Fruit fly (Drosophila melanogaster) whole organism, embryonic: ENCODE results near the gene CG17140.

Experiments used
- ATbp ChIP-seq: fragments of 200-800 bp; sonication (Bioruptor generic); optimal IDR thresholded peaks from 2 replicates; lab custom pipeline; 2017; ENCODE audit warnings: missing biosample characterization, mild to moderate bottlenecking, missing genetic modification characterization, missing genetic modification reagents
- CG11247 ChIP-seq: fragments of 200-800 bp; sonication (Bioruptor generic); IDR thresholded peaks from 2 replicates; pipeline ENCODE4 v1.3.6; 2022; ENCODE audit warnings: missing biosample characterization, missing genetic modification characterization
- CG11456 ChIP-seq: fragments of 200-800 bp; sonication (Bioruptor generic); IDR thresholded peaks from 3 replicates; pipeline ENCODE4 v1.3.6; 2022; ENCODE audit warnings: missing biosample characterization, missing genetic modification characterization
- CG11695 ChIP-seq: fragments of 200-800 bp; sonication (Bioruptor generic); IDR thresholded peaks from 3 replicates; pipeline ENCODE4 v1.3.6; 2022; ENCODE audit warnings: missing biosample characterization, missing genetic modification characterization
- CG12299 ChIP-seq: fragments of 200-800 bp; sonication (Bioruptor generic); optimal IDR thresholded peaks from 2 replicates; lab custom pipeline; 2018; ENCODE audit warnings: missing biosample characterization, mild to moderate bottlenecking, missing genetic modification characterization
- CG12942 ChIP-seq: fragments of 200-800 bp; sonication (Bioruptor generic); optimal IDR thresholded peaks from 3 replicates; lab custom pipeline; 2016; ENCODE audit warnings: missing biosample characterization, missing genetic modification characterization
- CG15514 ChIP-seq: fragments of 200-800 bp; sonication (Bioruptor generic); optimal IDR thresholded peaks from 3 replicates; lab custom pipeline; 2017; ENCODE audit warnings: missing biosample characterization, missing genetic modification characterization, mild to moderate bottlenecking, moderate library complexity, missing genetic modification reagents
- CG16863 ChIP-seq: fragments of 200-800 bp; sonication (Bioruptor generic); optimal IDR thresholded peaks from 3 replicates; lab custom pipeline; 2016; ENCODE audit warnings: missing biosample characterization, missing genetic modification characterization
- CG17186 ChIP-seq: fragments of 200-800 bp; sonication (Bioruptor generic); optimal IDR thresholded peaks from 3 replicates; lab custom pipeline; 2017; ENCODE audit warnings: missing biosample characterization, missing genetic modification reagents, missing genetic modification characterization
- CG17328 ChIP-seq: fragments of 200-800 bp; sonication (Bioruptor generic); IDR thresholded peaks from 2 replicates; pipeline ENCODE4 v1.3.6; 2022; ENCODE audit warnings: missing biosample characterization, missing genetic modification characterization
- CG17385 ChIP-seq: fragments of 200-800 bp; sonication (Bioruptor generic); optimal IDR thresholded peaks from 3 replicates; lab custom pipeline; 2018; ENCODE audit warnings: missing biosample characterization, mild to moderate bottlenecking, missing genetic modification characterization
- CG1832 ChIP-seq: fragments of 200-800 bp; sonication (Bioruptor generic); optimal IDR thresholded peaks from 2 replicates; lab custom pipeline; 2017; ENCODE audit warnings: missing biosample characterization, mild to moderate bottlenecking, missing genetic modification characterization, inconsistent platforms
- CG2120 ChIP-seq: fragments of 200-800 bp; sonication (Bioruptor generic); optimal IDR thresholded peaks from 3 replicates; lab custom pipeline; 2016; ENCODE audit warnings: missing biosample characterization, missing genetic modification characterization
- CG30431 ChIP-seq: fragments of 200-800 bp; sonication (Bioruptor generic); optimal IDR thresholded peaks from 2 replicates; lab custom pipeline; 2017; ENCODE audit warnings: missing biosample characterization, missing genetic modification characterization
- CG31441 ChIP-seq: fragments of 200-800 bp; sonication (Bioruptor generic); IDR thresholded peaks from 2 replicates; pipeline ENCODE4 v1.3.6; 2022; ENCODE audit warnings: missing biosample characterization, missing genetic modification characterization
- CG32772 ChIP-seq: fragments of 200-800 bp; sonication (Bioruptor generic); IDR thresholded peaks from 2 replicates; pipeline ENCODE4 v1.3.6; 2022; ENCODE audit warnings: missing biosample characterization, missing genetic modification characterization
- CG3726 ChIP-seq: fragments of 200-800 bp; sonication (Bioruptor generic); IDR thresholded peaks from 3 replicates; pipeline ENCODE4, ENCODE4 v1.3.6; 2022; ENCODE audit warnings: missing biosample characterization, missing genetic modification characterization
- CG4820 ChIP-seq: fragments of 200-800 bp; sonication (Bioruptor generic); optimal IDR thresholded peaks from 3 replicates; lab custom pipeline; 2016; ENCODE audit warnings: missing biosample characterization, missing genetic modification characterization
- CG6791 ChIP-seq: fragments of 200-800 bp; sonication (Bioruptor generic); IDR thresholded peaks from 3 replicates; pipeline ENCODE4 v1.3.6; 2022; ENCODE audit warnings: missing biosample characterization, missing genetic modification characterization; ENCODE audit not compliant: partially characterized antibody
- CG8944 ChIP-seq: fragments of 200-800 bp; sonication (Bioruptor generic); optimal IDR thresholded peaks from 3 replicates; lab custom pipeline; 2016; ENCODE audit warnings: missing biosample characterization, missing genetic modification characterization
- CG9437 ChIP-seq: fragments of 200-800 bp; sonication (Bioruptor generic); optimal IDR thresholded peaks from 2 replicates; lab custom pipeline; 2018; ENCODE audit warnings: missing biosample characterization, mild to moderate bottlenecking, missing genetic modification characterization
- CG9876 ChIP-seq: fragments of 200-800 bp; sonication (Bioruptor generic); optimal IDR thresholded peaks from 2 replicates; lab custom pipeline; 2016; ENCODE audit warnings: missing biosample characterization, missing genetic modification characterization
- Dll ChIP-seq: fragments of 200-800 bp; sonication (Bioruptor generic); IDR thresholded peaks from 4 replicates; pipeline ENCODE4 v1.3.6; 2022; ENCODE audit warnings: missing biosample characterization, missing genetic modification characterization; ENCODE audit not compliant: partially characterized antibody
- E2f2 ChIP-seq: fragments of 200-800 bp; sonication (Bioruptor generic); IDR thresholded peaks from 2 replicates; pipeline ENCODE4 v1.3.6; 2022; ENCODE audit warnings: missing biosample characterization, missing genetic modification characterization
- Gug ChIP-seq: fragments of 200-800 bp; sonication (Bioruptor generic); IDR thresholded peaks from 4 replicates; pipeline ENCODE4 v1.3.6; 2022; ENCODE audit warnings: missing biosample characterization, missing genetic modification characterization
- HLH3B ChIP-seq: fragments of 200-800 bp; sonication (Bioruptor generic); IDR thresholded peaks from 2 replicates; pipeline ENCODE4 v1.3.6; 2022; ENCODE audit warnings: missing biosample characterization, missing genetic modification characterization
- Lpt ChIP-seq: fragments of >200 bp; optimal IDR thresholded peaks from 2 replicates; lab custom pipeline; 2018; ENCODE audit warnings: missing biosample characterization, missing genetic modification characterization
- Mrtf ChIP-seq: fragments of 200-800 bp; sonication (Bioruptor generic); IDR thresholded peaks from 3 replicates; pipeline ENCODE4 v1.3.6; 2022; ENCODE audit warnings: missing biosample characterization, missing genetic modification characterization
- Nf-YA ChIP-seq: fragments of 200-800 bp; sonication (Bioruptor generic); IDR thresholded peaks from 2 replicates; pipeline ENCODE4 v1.3.6; 2022; ENCODE audit warnings: missing biosample characterization, missing genetic modification characterization
- Sry-δ ChIP-seq: fragments of 200-800 bp; sonication (Bioruptor generic); optimal IDR thresholded peaks from 2 replicates; lab custom pipeline; 2016; ENCODE audit warnings: missing biosample characterization, missing genetic modification characterization
- Taf1 ChIP-seq: fragments of 200-800 bp; sonication (Bioruptor generic); IDR thresholded peaks from 2 replicates; pipeline ENCODE4 v1.3.6; 2022; ENCODE audit warnings: missing biosample characterization, missing genetic modification characterization
- Xbp1 ChIP-seq: fragments of 200-800 bp; sonication (Bioruptor generic); optimal IDR thresholded peaks from 3 replicates; lab custom pipeline; 2016; ENCODE audit warnings: missing biosample characterization, mild to moderate bottlenecking, missing genetic modification characterization
- ab ChIP-seq: fragments of 200-800 bp; sonication (Bioruptor generic); optimal IDR thresholded peaks from 2 replicates; lab custom pipeline; 2016; ENCODE audit warnings: missing biosample characterization, missing genetic modification characterization
- bbx ChIP-seq: fragments of 200-800 bp; sonication (Bioruptor generic); IDR thresholded peaks from 2 replicates; pipeline ENCODE4 v1.3.6; 2022; ENCODE audit warnings: missing biosample characterization, missing genetic modification characterization; ENCODE audit not compliant: partially characterized antibody
- bowl ChIP-seq: fragments of 200-800 bp; sonication (Bioruptor generic); IDR thresholded peaks from 2 replicates; pipeline ENCODE4 v1.3.6; 2022; ENCODE audit warnings: missing biosample characterization, missing genetic modification characterization
- br ChIP-seq: fragments of >200 bp; optimal IDR thresholded peaks from 2 replicates; lab custom pipeline; 2017
- en ChIP-seq: fragments of 200-800 bp; sonication (Bioruptor generic); optimal IDR thresholded peaks from 2 replicates; lab custom pipeline; 2016; ENCODE audit warnings: missing biosample characterization, missing genetic modification characterization
- esg ChIP-seq: fragments of 200-800 bp; sonication (Bioruptor generic); conservative IDR thresholded peaks from 2 replicates; pipeline ENCODE4 v1.3.6; 2022; ENCODE audit warnings: missing biosample characterization, missing genetic modification characterization
- fd64A ChIP-seq: fragments of 200-800 bp; sonication (Bioruptor generic); optimal IDR thresholded peaks from 3 replicates; lab custom pipeline; 2018; ENCODE audit warnings: missing biosample characterization, mild to moderate bottlenecking, missing genetic modification characterization
- gce ChIP-seq: fragments of 200-800 bp; sonication (Bioruptor generic); IDR thresholded peaks from 3 replicates; pipeline ENCODE4 v1.3.6; 2022; ENCODE audit warnings: missing biosample characterization, missing genetic modification characterization
- hth ChIP-seq: fragments of >200 bp; optimal IDR thresholded peaks from 2 replicates; lab custom pipeline; 2017; ENCODE audit warnings: inconsistent platforms
- mld ChIP-seq: fragments of 200-800 bp; sonication (Bioruptor generic); IDR thresholded peaks from 3 replicates; pipeline ENCODE4 v1.3.6; 2022; ENCODE audit warnings: missing biosample characterization, missing genetic modification characterization; ENCODE audit not compliant: partially characterized antibody
- nau ChIP-seq: fragments of 200-800 bp; sonication (Bioruptor generic); optimal IDR thresholded peaks from 3 replicates; lab custom pipeline; 2017; ENCODE audit warnings: missing biosample characterization, mild to moderate bottlenecking, missing genetic modification characterization, missing genetic modification reagents
- oc ChIP-seq: fragments of 200-800 bp; sonication (Bioruptor generic); optimal IDR thresholded peaks from 2 replicates; lab custom pipeline; 2018; ENCODE audit warnings: missing biosample characterization, mild to moderate bottlenecking, missing genetic modification characterization, moderate library complexity
- onecut ChIP-seq: fragments of 200-800 bp; sonication (Bioruptor generic); IDR thresholded peaks from 2 replicates; pipeline ENCODE4 v1.3.6; 2022; ENCODE audit warnings: missing biosample characterization, missing genetic modification characterization
- prd ChIP-seq, 3 experiments: fragments of >200 bp in 2 of 3; fragments of 200-800 bp in 1 of 3; sonication (Bioruptor generic) in 1 of 3; optimal IDR thresholded peaks in 2 of 3; IDR thresholded peaks in 1 of 3; 2 replicates in 2 of 3; 3 replicates in 1 of 3; pipeline versions ENCODE4 v1.3.6 to Lab custom; 2017 to 2022; ENCODE audit warnings: missing biosample characterization in 1 of 3, missing genetic modification characterization in 1 of 3
- slp2 ChIP-seq: fragments of 200-800 bp; sonication (Bioruptor generic); optimal IDR thresholded peaks from 2 replicates; lab custom pipeline; 2016; ENCODE audit warnings: missing biosample characterization, missing genetic modification characterization
- ssp ChIP-seq: fragments of 200-800 bp; sonication (Bioruptor generic); IDR thresholded peaks from 2 replicates; pipeline ENCODE4 v1.3.6; 2022; ENCODE audit warnings: missing biosample characterization, missing genetic modification characterization
- tio ChIP-seq: fragments of 200-800 bp; sonication (Bioruptor generic); optimal IDR thresholded peaks from 2 replicates; lab custom pipeline; 2017; ENCODE audit warnings: missing biosample characterization, missing genetic modification characterization, inconsistent platforms
- zen2 ChIP-seq: fragments of 200-800 bp; sonication (Bioruptor generic); IDR thresholded peaks from 3 replicates; pipeline ENCODE4 v1.3.6; 2022; ENCODE audit warnings: missing biosample characterization, missing genetic modification characterization; ENCODE audit not compliant: partially characterized antibody
- zfh1 ChIP-seq: fragments of 200-800 bp; sonication (Bioruptor generic); IDR thresholded peaks from 3 replicates; pipeline ENCODE4 v1.3.6; 2022; ENCODE audit warnings: missing biosample characterization, missing genetic modification characterization

Gene CG17140

dm6 chr2L:10856328-10856942 is 11.0 kb upstream of the CG17140 start, which contains the start of gene Dnz1 (continued):
- no peak; the same call in 2 of the 3 replicates for TF ChIP-seq gce (GFP tag; lab: Robert Waterston, UW)
- TF ChIP-seq ab (GFP tag; lab: Kevin White, UChicago), result no peak
- TF ChIP-seq Lpt, result no peak
- peak; percentile 10 for TF ChIP-seq oc (tag; lab: Kevin White, UChicago)
- no peak for TF ChIP-seq ATbp (GFP tag; lab: Kevin White, UChicago)
- TF ChIP-seq CG11247, result peak; percentile 75
- no peak for TF ChIP-seq Nf-YA (GFP tag; lab: Robert Waterston, UW)
- no peak for TF ChIP-seq br (lab: Kevin White, UChicago)
- TF ChIP-seq zen2, result no peak
- TF ChIP-seq CG32772 (GFP tag; lab: Robert Waterston, UW), result peak; percentile 57
- no peak for TF ChIP-seq Sry-δ (GFP tag; lab: Kevin White, UChicago)
- no peak for TF ChIP-seq en (GFP tag; lab: Kevin White, UChicago)
- no peak for TF ChIP-seq fd64A (GFP tag; lab: Kevin White, UChicago)
- peak; percentile 35; the same call in 1 of the 2 replicates for TF ChIP-seq HLH3B (GFP tag; lab: Robert Waterston, UW)
- TF ChIP-seq CG9876 (GFP tag; lab: Kevin White, UChicago), result no peak
- TF ChIP-seq CG2120 (GFP tag; lab: Kevin White, UChicago), result peak; percentile 84
- TF ChIP-seq bbx (GFP tag; lab: Robert Waterston, UW), result no peak
- TF ChIP-seq CG1832, result no peak
- no peak for TF ChIP-seq tio (GFP tag; lab: Kevin White, UChicago)
- peak; percentile 51 for TF ChIP-seq ssp (GFP tag; lab: Robert Waterston, UW)
- no peak for TF ChIP-seq prd (optimal IDR thresholded peaks at IDR 0.05; lab: Kevin White, UChicago)
- TF ChIP-seq prd (GFP tag; IDR thresholded peaks at IDR 0.05; lab: Robert Waterston, UW), result peak; percentile 58; the same call in 2 of the 3 replicates
- no peak for TF ChIP-seq slp2 (GFP tag; lab: Kevin White, UChicago)
- peak; percentile 18 for TF ChIP-seq CG8944 (GFP tag; lab: Kevin White, UChicago)
- no peak; the same call in 2 of the 3 replicates for TF ChIP-seq zfh1 (GFP tag; lab: Robert Waterston, UW)
- TF ChIP-seq onecut (GFP tag; lab: Robert Waterston, UW), result 0 out of 2 replicates have a peak, but pooled peaks have one; percentile 4
- no peak for TF ChIP-seq CG9437
- TF ChIP-seq CG11456 (GFP tag; lab: Robert Waterston, UW), result peak; percentile 85
- TF ChIP-seq CG17328 (GFP tag; lab: Robert Waterston, UW), result peak; percentile 60; the same call in 1 of the 2 replicates
- no peak for TF ChIP-seq mld (GFP tag; lab: Robert Waterston, UW)
- TF ChIP-seq CG15514 (GFP tag; lab: Kevin White, UChicago), result peak; percentile 97
- peak; percentile 50; the same call in 2 of the 4 replicates for TF ChIP-seq Gug (GFP tag; lab: Robert Waterston, UW)
- peak; percentile 24 for TF ChIP-seq CG12942 (GFP tag; lab: Kevin White, UChicago)
- TF ChIP-seq CG4820 (GFP tag; lab: Kevin White, UChicago), result peak; percentile 20
- TF ChIP-seq CG16863, result no peak
- no peak for TF ChIP-seq CG6791 (GFP tag; lab: Robert Waterston, UW)
- no peak for TF ChIP-seq CG3726 (GFP tag; lab: Robert Waterston, UW)
- TF ChIP-seq E2f2, result peak; percentile 51
- peak; percentile 49; the same call in 1 of the 2 replicates for TF ChIP-seq CG31441 (GFP tag; lab: Robert Waterston, UW)
- peak; percentile 67 for TF ChIP-seq Xbp1
- TF ChIP-seq bowl (GFP tag; lab: Robert Waterston, UW), result no peak
- no peak for TF ChIP-seq nau (GFP tag; lab: Kevin White, UChicago)
- no peak for TF ChIP-seq Taf1
- peak; percentile 45; the same call in 1 of the 3 replicates for TF ChIP-seq CG11695
- no peak for TF ChIP-seq CG12299 (tag; lab: Kevin White, UChicago)
- TF ChIP-seq Mrtf (GFP tag; lab: Robert Waterston, UW), result no peak
- TF ChIP-seq hth (lab: Kevin White, UChicago), result no peak
- peak; percentile 15 for TF ChIP-seq CG17385 (GFP tag; lab: Kevin White, UChicago)
- peak; percentile 33; the same call in 1 of the 2 replicates for TF ChIP-seq esg (GFP tag; lab: Robert Waterston, UW)
- TF ChIP-seq CG30431 (GFP tag; lab: Kevin White, UChicago), result no peak
- TF ChIP-seq Dll (GFP tag; lab: Robert Waterston, UW), result no peak
- TF ChIP-seq CG17186 (GFP tag; lab: Kevin White, UChicago), result no peak
